Worm (Caenorhabditis elegans): ENCODE data around the gene nhr-192.

DNA sequence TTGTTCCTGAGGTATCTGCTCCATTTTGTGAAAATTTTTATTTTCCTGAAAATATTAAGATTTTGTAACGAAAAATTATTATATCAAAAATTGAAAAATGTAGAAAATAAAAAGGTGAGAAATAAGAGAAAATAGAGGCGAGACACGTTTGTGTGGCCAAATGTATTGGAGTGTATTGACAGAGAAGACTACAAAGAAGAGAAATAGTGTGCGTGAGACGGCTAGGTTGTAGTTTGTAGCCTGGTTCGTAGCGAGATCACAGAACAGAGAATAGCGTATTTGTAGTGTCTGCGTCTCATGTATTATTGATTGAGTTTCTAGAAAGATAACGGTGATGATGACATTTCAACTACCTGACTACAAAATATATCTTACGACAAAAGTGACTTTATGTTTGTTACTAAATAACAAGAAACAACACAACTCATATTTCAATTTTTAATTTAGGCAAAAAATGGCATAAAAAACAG, 13.6 kb upstream of the nhr-192 start, which contains the start of gene nhr-12:
- TF ChIP-seq dmd-4 (tag; optimal IDR thresholded peaks at IDR 0.05; ENCODE audit: borderline replicate concordance) (no peak), ceh-18 (tag; optimal IDR thresholded peaks at IDR 0.05) (no peak), pqm-1 (tag; optimal IDR thresholded peaks at IDR 0.05) (no peak), F13H6.1 (tag; optimal IDR thresholded peaks at IDR 0.05) (no peak), K09A11.1 (tag; optimal IDR thresholded peaks at IDR 0.05; ENCODE audit: insufficient read depth) (no peak), unc-3 (GFP tag; conservative IDR thresholded peaks at IDR 0.05) (no peak), unc-3 (tag; optimal IDR thresholded peaks at IDR 0.05) (no peak), syd-9 (tag; optimal IDR thresholded peaks at IDR 0.05) (no peak), nhr-11 (tag; optimal IDR thresholded peaks at IDR 0.05) (no peak), ceh-9 (tag; optimal IDR thresholded peaks at IDR 0.05) (no peak), lin-11 (tag; optimal IDR thresholded peaks at IDR 0.05) (no peak), fkh-10 (GFP tag; optimal IDR thresholded peaks at IDR 0.05) (no peak), pha-2 (tag; optimal IDR thresholded peaks at IDR 0.05) (no peak), sdc-2 (tag; optimal IDR thresholded peaks at IDR 0.05) (no peak), elt-2 (tag; optimal IDR thresholded peaks at IDR 0.05) (no peak)

Data from whole organism, late embryonic.